Fruit fly (Drosophila melanogaster): ENCODE results near the gene dpr8.

DNA sequence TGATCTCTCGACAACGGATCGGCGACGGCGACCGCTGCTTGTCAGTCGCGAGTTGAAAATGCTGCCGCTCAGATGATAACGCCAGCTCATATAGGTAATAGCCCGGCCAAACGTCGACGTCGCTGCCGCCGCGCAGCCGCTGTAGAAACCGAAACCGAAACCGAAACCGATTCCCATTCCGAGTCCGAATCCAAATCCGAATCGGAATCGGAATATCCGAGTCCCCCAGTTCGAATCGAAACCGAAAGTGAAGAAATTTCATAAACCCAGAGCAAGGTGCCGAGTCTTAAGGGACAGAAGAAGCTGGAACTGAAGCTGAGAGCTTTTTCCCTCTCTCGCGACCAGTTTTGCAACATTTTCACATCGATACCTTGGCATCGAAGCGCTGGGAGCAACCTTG, 158.0 kb downstream of the dpr8 start, which contains the start of gene CG9411:
- no peak for TF ChIP-seq fd64A (GFP tag; optimal IDR thresholded peaks at IDR 0.05)
- no peak for TF ChIP-seq bsh (GFP tag; optimal IDR thresholded peaks at IDR 0.05)
- TF ChIP-seq CG17612 (GFP tag; IDR thresholded peaks at IDR 0.05) = no peak
- no peak for TF ChIP-seq odd (GFP tag; optimal IDR thresholded peaks at IDR 0.05)
- no peak for TF ChIP-seq TFAM (GFP tag; optimal IDR thresholded peaks at IDR 0.05)
- TF ChIP-seq E2f1 (GFP tag; IDR thresholded peaks at IDR 0.05) = no peak
- TF ChIP-seq CG18262 (tag; optimal IDR thresholded peaks at IDR 0.05) = no peak
- TF ChIP-seq Dek (tag; optimal IDR thresholded peaks at IDR 0.05) = no peak
- TF ChIP-seq Gug (GFP tag; IDR thresholded peaks at IDR 0.05) = no peak
- no peak for TF ChIP-seq CG14014 (GFP tag; IDR thresholded peaks at IDR 0.05)

Measured in whole organism, embryonic.